Worm (Caenorhabditis elegans) whole organism, late embryonic: ENCODE results near the gene K04F1.9.

Source experiments
- ceh-48 ChIP-seq: sonication (generic microtip); optimal IDR thresholded peaks from 2 replicates; lab custom pipeline; 2016; ENCODE audit warnings: missing genetic modification characterization, inconsistent platforms, missing compliant biosample characterization
- hlh-15 ChIP-seq: sonication (generic microtip); optimal IDR thresholded peaks from 2 replicates; lab custom pipeline; 2016; ENCODE audit warnings: missing genetic modification characterization, missing compliant biosample characterization
- hlh-30 ChIP-seq: sonication (generic microtip); optimal IDR thresholded peaks from 2 replicates; lab custom pipeline; 2017; ENCODE audit warnings: antibody characterized with exemption, missing genetic modification characterization, missing compliant biosample characterization; ENCODE audit not compliant: insufficient read depth
- madf-2 ChIP-seq: sonication (generic microtip); optimal IDR thresholded peaks from 2 replicates; lab custom pipeline; 2017; ENCODE audit warnings: missing genetic modification characterization, missing compliant biosample characterization
- sdc-2 ChIP-seq: sonication (generic microtip); optimal IDR thresholded peaks from 2 replicates; lab custom pipeline; 2016; ENCODE audit warnings: missing genotype, missing genetic modification characterization, missing compliant biosample characterization

DNA sequence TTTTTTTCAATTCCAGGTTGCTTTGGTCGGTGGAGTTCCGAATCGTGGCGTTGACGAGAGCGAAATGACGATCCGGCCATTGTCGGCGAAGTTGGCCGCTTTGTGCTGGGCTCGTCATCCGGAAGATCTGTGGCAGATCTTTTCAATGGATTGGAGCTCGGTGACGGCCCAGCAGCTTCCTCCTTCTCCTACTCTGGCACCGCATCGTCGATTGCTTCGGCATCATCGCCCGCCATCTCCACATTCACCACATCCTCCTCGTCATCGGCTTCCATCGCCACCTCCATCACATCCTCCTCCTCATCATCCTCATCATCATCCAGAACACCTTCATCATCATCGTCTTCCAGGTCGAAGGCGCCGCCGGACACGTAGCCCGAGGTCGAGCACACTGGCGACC is 33.4 kb downstream of the K04F1.9 start:
- TF ChIP-seq hlh-30 (tag; lab: Kevin White, UChicago) (no peak), ceh-48 (tag; lab: Kevin White, UChicago) (no peak), hlh-15 (tag; lab: Kevin White, UChicago) (no peak), madf-2 (no peak), sdc-2 (tag; lab: Kevin White, UChicago) (no peak)
